Worm (Caenorhabditis elegans): ENCODE results near the gene frpr-2.

DNA sequence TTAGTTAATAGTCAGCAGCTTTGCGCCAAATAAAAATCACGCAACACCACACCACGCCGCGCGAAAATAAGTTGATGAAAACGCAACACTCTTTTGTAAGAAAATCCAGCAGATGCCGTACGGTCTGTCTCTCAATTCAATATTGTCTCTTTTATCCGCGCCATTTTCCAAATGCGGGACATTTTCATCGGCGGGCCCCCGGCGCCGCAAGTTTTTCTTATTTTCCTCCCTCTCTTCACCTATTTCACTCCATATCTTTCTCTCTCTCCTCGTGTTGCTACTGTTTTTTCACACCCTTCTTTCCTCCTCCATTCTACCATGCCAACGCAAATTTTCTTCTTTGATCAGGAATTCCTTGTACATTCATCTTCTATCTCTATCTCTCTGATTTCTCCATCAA is 41.1 kb downstream of the frpr-2 start:
- TF ChIP-seq sdz-12 (GFP tag; optimal IDR thresholded peaks at IDR 0.05): no peak
- no peak for TF ChIP-seq unc-39 (tag; optimal IDR thresholded peaks at IDR 0.05)
- no peak for TF ChIP-seq mxl-2 (GFP tag; conservative IDR thresholded peaks at IDR 0.05)
- no peak for TF ChIP-seq ztf-11 (tag; optimal IDR thresholded peaks at IDR 0.05)
- TF ChIP-seq nhr-11 (tag; optimal IDR thresholded peaks at IDR 0.05): no peak
- TF ChIP-seq aly-2 (tag; optimal IDR thresholded peaks at IDR 0.05): no peak
- no peak for TF ChIP-seq duxl-1 (tag; optimal IDR thresholded peaks at IDR 0.05; ENCODE audit: poor library complexity)
- no peak for TF ChIP-seq egl-27 (tag; optimal IDR thresholded peaks at IDR 0.05)
- TF ChIP-seq unc-130 (GFP tag; optimal IDR thresholded peaks at IDR 0.05): no peak
- TF ChIP-seq pha-4 (GFP tag; IDR thresholded peaks at IDR 0.05): no peak
- TF ChIP-seq pha-4 (tag; optimal IDR thresholded peaks at IDR 0.05): no peak
- TF ChIP-seq ces-1 (GFP tag; optimal IDR thresholded peaks at IDR 0.05): no peak
